Worm (Caenorhabditis elegans): ENCODE measurements around the gene srw-42.

DNA sequence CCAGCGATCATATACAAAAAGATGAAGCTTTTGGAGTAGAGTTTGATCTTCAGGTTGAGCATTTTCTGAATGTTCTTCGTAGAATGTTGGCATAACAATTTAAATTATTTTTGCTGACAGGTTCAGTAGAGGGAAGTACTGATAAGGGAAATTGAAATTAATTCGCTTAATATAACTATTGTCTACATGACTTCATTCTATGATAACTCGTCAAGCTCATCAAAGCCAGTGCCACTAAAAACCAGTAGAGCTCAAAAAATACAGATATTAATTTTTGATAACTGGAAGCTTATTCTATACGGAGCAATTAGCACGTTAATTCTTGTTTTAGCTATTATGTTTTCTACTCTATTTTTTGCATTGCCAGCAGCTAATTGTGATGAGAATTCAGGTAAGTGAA, 45.5 kb upstream of the srw-42 start, which contains the start of the genes clec-29 and clec-39:
- TF ChIP-seq ama-1 (optimal IDR thresholded peaks at IDR 0.05) (no peak), tbx-11 (GFP tag; IDR thresholded peaks at IDR 0.05) (no peak)
